Fruit fly (Drosophila melanogaster): ENCODE data around the gene AstA-R1.

- no peak for TF ChIP-seq Lpt (GFP tag; optimal IDR thresholded peaks at IDR 0.05)
- no peak for TF ChIP-seq salr (GFP tag; optimal IDR thresholded peaks at IDR 0.05)
- TF ChIP-seq vri (GFP tag; optimal IDR thresholded peaks at IDR 0.05) = no peak
- TF ChIP-seq CG6276 (GFP tag; optimal IDR thresholded peaks at IDR 0.05) = peak; percentile 37
- peak; percentile 30 for TF ChIP-seq OdsH (GFP tag; optimal IDR thresholded peaks at IDR 0.05)
- no peak for TF ChIP-seq Sox14 (GFP tag; optimal IDR thresholded peaks at IDR 0.05)
- TF ChIP-seq Eip75B (GFP tag; optimal IDR thresholded peaks at IDR 0.05) = peak; percentile 10
- TF ChIP-seq fd59A (GFP tag; optimal IDR thresholded peaks at IDR 0.05) = no peak
- TF ChIP-seq dsx (GFP tag; optimal IDR thresholded peaks at IDR 0.05; ENCODE audit: poor library complexity, severe bottlenecking) = no peak
Observed at dm6 chrX:3667199-3667671, 92.9 kb downstream of the AstA-R1 start, which contains the start of gene Ilp7.

All from whole organism, prepupa.